Worm (Caenorhabditis elegans) whole organism, L3 larva: ENCODE measurements around the gene lbp-8.

Experiments
- aly-2 ChIP-seq: fragments of 150-350 bp; optimal IDR thresholded peaks from 2 replicates; lab custom pipeline; 2014; ENCODE audit warnings: missing biosample characterization, missing genetic modification characterization
- ceh-82 ChIP-seq: fragments of 150-350 bp; optimal IDR thresholded peaks from 2 replicates; lab custom pipeline; 2014; ENCODE audit warnings: missing biosample characterization, missing genetic modification characterization
- egl-27 ChIP-seq: sonication (generic microtip); optimal IDR thresholded peaks from 4 replicates; lab custom pipeline; 2017; ENCODE audit warnings: missing biosample characterization, missing genetic modification reagents, missing genetic modification characterization
- fkh-2 ChIP-seq: fragments of 150-350 bp; optimal IDR thresholded peaks from 2 replicates; lab custom pipeline; 2014; ENCODE audit warnings: missing biosample characterization, missing genetic modification reagents, missing genetic modification characterization
- nhr-12 ChIP-seq: fragments of 150-350 bp; optimal IDR thresholded peaks from 2 replicates; lab custom pipeline; 2014; ENCODE audit warnings: missing biosample characterization, missing genetic modification characterization
- pha-4 ChIP-seq: fragments of 150-350 bp; optimal IDR thresholded peaks from 2 replicates; lab custom pipeline; 2014; ENCODE audit warnings: missing biosample characterization, missing genetic modification reagents, missing genetic modification characterization
- snpc-4 ChIP-seq: fragments of 150-350 bp; optimal IDR thresholded peaks from 2 replicates; lab custom pipeline; 2014; ENCODE audit warnings: missing biosample characterization, missing genetic modification characterization
- ztf-11 ChIP-seq: fragments of 150-350 bp; optimal IDR thresholded peaks from 2 replicates; lab custom pipeline; 2014; ENCODE audit warnings: missing biosample characterization, missing genetic modification characterization
- ztf-4 ChIP-seq: fragments of 150-350 bp; optimal IDR thresholded peaks from 2 replicates; lab custom pipeline; 2014; ENCODE audit warnings: missing biosample characterization, missing genetic modification characterization

DNA sequence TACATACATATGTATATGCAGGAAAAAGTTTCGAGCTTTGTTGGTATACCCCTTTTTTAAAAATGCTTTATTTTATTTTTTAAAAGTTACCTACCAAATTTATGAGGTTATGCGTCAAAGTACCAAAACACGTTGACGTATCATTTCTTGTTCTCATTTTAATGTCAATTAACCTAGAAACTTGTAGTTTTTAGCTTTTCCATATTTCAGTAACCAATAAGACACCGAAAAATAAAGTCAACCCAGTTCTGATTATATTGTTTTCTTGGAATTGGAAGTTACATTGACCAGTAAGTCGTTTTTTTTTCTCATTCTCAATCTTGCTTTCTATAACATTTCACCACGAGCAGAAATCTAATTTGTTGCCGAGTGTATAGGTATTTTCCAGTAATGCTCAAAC, 46.3 kb downstream of the lbp-8 start, which contains the start of gene srw-145:
- TF ChIP-seq nhr-12 (tag; lab: Kevin White, UChicago) (no peak), egl-27 (tag; lab: Kevin White, UChicago) (no peak), ceh-82 (tag; lab: Kevin White, UChicago) (no peak), snpc-4 (no peak), pha-4 (tag; lab: Kevin White, UChicago) (no peak), ztf-4 (tag; lab: Kevin White, UChicago) (no peak), fkh-2 (tag; lab: Kevin White, UChicago) (no peak), ztf-11 (tag; lab: Kevin White, UChicago) (no peak), aly-2 (tag; lab: Kevin White, UChicago) (no peak)
